Worm (Caenorhabditis elegans) whole organism, L3 larva: Measurements from ENCODE around the gene srx-16.

Source experiments
- R02D3.7 ChIP-seq: fragments of 150-350 bp; optimal IDR thresholded peaks from 2 replicates; lab custom pipeline; 2014; ENCODE audit warnings: missing biosample characterization, missing genetic modification characterization
- ZK546.5 ChIP-seq: sonication (generic microtip); optimal IDR thresholded peaks from 2 replicates; lab custom pipeline; 2017; ENCODE audit warnings: missing biosample characterization, missing genetic modification characterization
- aly-2 ChIP-seq: fragments of 150-350 bp; optimal IDR thresholded peaks from 2 replicates; lab custom pipeline; 2014; ENCODE audit warnings: missing biosample characterization, missing genetic modification characterization
- ama-1 ChIP-seq: fragments of 150-350 bp; optimal IDR thresholded peaks from 2 replicates; lab custom pipeline; 2018
- ceh-16 ChIP-seq: sonication (generic microtip); optimal IDR thresholded peaks from 2 replicates; lab custom pipeline; 2017; ENCODE audit warnings: missing biosample characterization, missing genetic modification characterization
- ceh-28 ChIP-seq: fragments of 150-350 bp; optimal IDR thresholded peaks from 2 replicates; lab custom pipeline; 2014; ENCODE audit warnings: missing biosample characterization, missing genetic modification reagents, missing genetic modification characterization
- ceh-82 ChIP-seq: fragments of 150-350 bp; optimal IDR thresholded peaks from 2 replicates; lab custom pipeline; 2014; ENCODE audit warnings: missing biosample characterization, missing genetic modification characterization
- ceh-9 ChIP-seq: sonication (generic microtip); optimal IDR thresholded peaks from 2 replicates; lab custom pipeline; 2018; ENCODE audit warnings: missing biosample characterization, missing genetic modification characterization
- daf-12 ChIP-seq: fragments of 150-350 bp; optimal IDR thresholded peaks from 2 replicates; lab custom pipeline; 2014; ENCODE audit warnings: missing biosample characterization, missing genetic modification reagents, missing genetic modification characterization
- egl-5 ChIP-seq: fragments of 150-350 bp; optimal IDR thresholded peaks from 2 replicates; lab custom pipeline; 2017; ENCODE audit warnings: missing biosample characterization, missing genetic modification reagents, missing genetic modification characterization, inconsistent platforms
- elt-1 ChIP-seq: fragments of 150-350 bp; optimal IDR thresholded peaks from 2 replicates; lab custom pipeline; 2014; ENCODE audit warnings: missing biosample characterization, missing genetic modification characterization
- elt-2 ChIP-seq: sonication (generic microtip); optimal IDR thresholded peaks from 2 replicates; lab custom pipeline; 2016; ENCODE audit warnings: missing genetic modification reagents, mild to moderate bottlenecking, missing genetic modification characterization, missing compliant biosample characterization
- elt-3 ChIP-seq, 3 experiments: fragments of 150-350 bp in 1 of 3; sonication (generic microtip) in 2 of 3; optimal IDR thresholded peaks; 2 replicates in 2 of 3; 4 replicates in 1 of 3; lab custom pipeline; 2014 to 2017; ENCODE audit warnings: missing biosample characterization in 3 of 3, missing genetic modification characterization in 3 of 3
- eor-1 ChIP-seq, 2 experiments: fragments of 150-350 bp; optimal IDR thresholded peaks; 2 replicates each; lab custom pipeline; 2014 to 2018; ENCODE audit warnings: missing biosample characterization in 2 of 2, missing genetic modification characterization in 2 of 2
- fkh-10 ChIP-seq: sonication (generic microtip); optimal IDR thresholded peaks from 2 replicates; lab custom pipeline; 2017; ENCODE audit warnings: missing biosample characterization, missing genetic modification reagents, missing genetic modification characterization
- fkh-2 ChIP-seq: fragments of 150-350 bp; optimal IDR thresholded peaks from 2 replicates; lab custom pipeline; 2014; ENCODE audit warnings: missing biosample characterization, missing genetic modification reagents, missing genetic modification characterization
- fos-1 ChIP-seq: fragments of 150-350 bp; optimal IDR thresholded peaks from 2 replicates; lab custom pipeline; 2014; ENCODE audit warnings: missing biosample characterization, missing genetic modification characterization
- hmg-11 ChIP-seq: sonication (generic microtip); optimal IDR thresholded peaks from 2 replicates; lab custom pipeline; 2016; ENCODE audit warnings: missing genetic modification characterization, missing compliant biosample characterization
- jun-1 ChIP-seq: fragments of 150-350 bp; optimal IDR thresholded peaks from 2 replicates; lab custom pipeline; 2014; ENCODE audit warnings: missing biosample characterization, missing genetic modification reagents, missing genetic modification characterization
- lin-15B ChIP-seq: fragments of 150-350 bp; optimal IDR thresholded peaks from 2 replicates; lab custom pipeline; 2014; ENCODE audit warnings: missing biosample characterization, missing genetic modification characterization
- lin-39 ChIP-seq: fragments of 150-350 bp; optimal IDR thresholded peaks from 2 replicates; lab custom pipeline; 2018; ENCODE audit warnings: missing biosample characterization, missing genetic modification reagents, missing genetic modification characterization
- lsy-12 ChIP-seq: sonication (generic microtip); optimal IDR thresholded peaks from 2 replicates; lab custom pipeline; 2016; ENCODE audit warnings: mild to moderate bottlenecking, missing genetic modification characterization, missing compliant biosample characterization
- mdl-1 ChIP-seq: fragments of 150-350 bp; optimal IDR thresholded peaks from 2 replicates; lab custom pipeline; 2014; ENCODE audit warnings: missing biosample characterization, missing genetic modification characterization
- mml-1 ChIP-seq: fragments of 150-350 bp; sonication (generic microtip); optimal IDR thresholded peaks from 3 replicates; lab custom pipeline; 2014; ENCODE audit warnings: missing biosample characterization, missing genetic modification characterization
- nhr-11 ChIP-seq: fragments of 150-350 bp; optimal IDR thresholded peaks from 2 replicates; lab custom pipeline; 2014; ENCODE audit warnings: missing biosample characterization, missing genetic modification characterization
- nhr-12 ChIP-seq: fragments of 150-350 bp; optimal IDR thresholded peaks from 2 replicates; lab custom pipeline; 2014; ENCODE audit warnings: missing biosample characterization, missing genetic modification characterization
- nhr-23 ChIP-seq: fragments of 150-350 bp; optimal IDR thresholded peaks from 2 replicates; lab custom pipeline; 2014; ENCODE audit warnings: missing biosample characterization, missing genetic modification reagents, missing genetic modification characterization
- nhr-25 ChIP-seq: sonication (generic microtip); optimal IDR thresholded peaks from 2 replicates; lab custom pipeline; 2017; ENCODE audit warnings: missing biosample characterization, missing genetic modification characterization
- nhr-43 ChIP-seq: sonication (generic microtip); optimal IDR thresholded peaks from 2 replicates; lab custom pipeline; 2016; ENCODE audit warnings: mild to moderate bottlenecking, missing genetic modification characterization, missing compliant biosample characterization; ENCODE audit not compliant: poor library complexity, severe bottlenecking
- nhr-76 ChIP-seq: fragments of 150-350 bp; sonication (generic microtip); optimal IDR thresholded peaks from 5 replicates; lab custom pipeline; 2014; ENCODE audit warnings: missing biosample characterization, missing genetic modification characterization
- nhr-77 ChIP-seq: fragments of 150-350 bp; optimal IDR thresholded peaks from 2 replicates; lab custom pipeline; 2014; ENCODE audit warnings: missing biosample characterization, missing genetic modification characterization
- pha-4 ChIP-seq: fragments of 150-350 bp; optimal IDR thresholded peaks from 2 replicates; lab custom pipeline; 2014; ENCODE audit warnings: missing biosample characterization, missing genetic modification reagents, missing genetic modification characterization
- pqm-1 ChIP-seq: fragments of 150-350 bp; optimal IDR thresholded peaks from 2 replicates; lab custom pipeline; 2017; ENCODE audit warnings: missing biosample characterization, missing genetic modification characterization, inconsistent platforms
- sea-2 ChIP-seq: fragments of 150-350 bp; sonication (generic microtip); optimal IDR thresholded peaks from 4 replicates; lab custom pipeline; 2014; ENCODE audit warnings: missing biosample characterization, missing genetic modification reagents, missing genetic modification characterization
- skn-1 ChIP-seq: fragments of 150-350 bp; optimal IDR thresholded peaks from 2 replicates; lab custom pipeline; 2014; ENCODE audit warnings: missing biosample characterization, missing genetic modification characterization
- snpc-4 ChIP-seq: fragments of 150-350 bp; optimal IDR thresholded peaks from 2 replicates; lab custom pipeline; 2014; ENCODE audit warnings: missing biosample characterization, missing genetic modification characterization
- unc-39 ChIP-seq: sonication (generic microtip); optimal IDR thresholded peaks from 4 replicates; lab custom pipeline; 2017; ENCODE audit warnings: missing biosample characterization, missing genetic modification characterization
- zag-1 ChIP-seq: fragments of 150-350 bp; optimal IDR thresholded peaks from 2 replicates; lab custom pipeline; 2014; ENCODE audit warnings: missing biosample characterization, missing genetic modification characterization
- ztf-11 ChIP-seq: fragments of 150-350 bp; optimal IDR thresholded peaks from 2 replicates; lab custom pipeline; 2014; ENCODE audit warnings: missing biosample characterization, missing genetic modification characterization
- ztf-4 ChIP-seq: fragments of 150-350 bp; optimal IDR thresholded peaks from 2 replicates; lab custom pipeline; 2014; ENCODE audit warnings: missing biosample characterization, missing genetic modification characterization

The srx-16 gene

DNA sequence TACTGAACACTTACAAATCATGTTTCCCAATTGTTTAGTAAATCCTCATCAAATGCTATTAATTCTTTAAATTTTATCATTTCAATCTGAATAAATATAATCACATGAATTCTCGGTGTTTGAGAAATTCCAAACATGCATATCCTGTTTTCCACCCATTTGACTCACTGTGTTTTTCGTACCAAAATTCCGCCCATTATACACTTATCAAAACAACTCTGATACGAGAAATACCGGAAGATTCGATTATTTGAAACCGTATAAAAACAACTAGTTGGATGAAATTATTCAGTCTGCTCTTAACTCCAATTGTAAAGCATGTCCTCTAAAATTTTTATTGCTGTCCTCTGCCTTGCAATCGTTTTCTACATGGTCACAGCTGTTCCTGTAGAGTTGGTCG, 27.9 kb upstream of the srx-16 start, which contains the start of gene Y57E12B.1:
Gene Y57E12B.1, plus strand, starts transcription at position 301 of the 400 bp plus-strand sequence.
- TF ChIP-seq aly-2 (no peak), ceh-28 (tag; lab: Kevin White, UChicago) (no peak), nhr-12 (no peak), fos-1 (tag; lab: Kevin White, UChicago) (no peak), ama-1 (lab: Kevin White, UChicago) (no peak), lin-39 (tag; lab: Kevin White, UChicago) (no peak), unc-39 (no peak), pqm-1 (tag; lab: Kevin White, UChicago) (no peak), elt-1 (tag; lab: Kevin White, UChicago) (no peak), nhr-76 (no peak), ceh-16 (no peak), ceh-9 (no peak), nhr-25 (tag; lab: Kevin White, UChicago) (no peak), fkh-2 (tag; lab: Kevin White, UChicago) (no peak), ceh-82 (no peak), eor-1 (tag; optimal IDR thresholded peaks at IDR 0.05; lab: Kevin White, UChicago) (no peak), elt-3 (tag; optimal IDR thresholded peaks at IDR 0.05; lab: Kevin White, UChicago) (no peak), nhr-11 (no peak), zag-1 (tag; lab: Kevin White, UChicago) (no peak)

DNA sequence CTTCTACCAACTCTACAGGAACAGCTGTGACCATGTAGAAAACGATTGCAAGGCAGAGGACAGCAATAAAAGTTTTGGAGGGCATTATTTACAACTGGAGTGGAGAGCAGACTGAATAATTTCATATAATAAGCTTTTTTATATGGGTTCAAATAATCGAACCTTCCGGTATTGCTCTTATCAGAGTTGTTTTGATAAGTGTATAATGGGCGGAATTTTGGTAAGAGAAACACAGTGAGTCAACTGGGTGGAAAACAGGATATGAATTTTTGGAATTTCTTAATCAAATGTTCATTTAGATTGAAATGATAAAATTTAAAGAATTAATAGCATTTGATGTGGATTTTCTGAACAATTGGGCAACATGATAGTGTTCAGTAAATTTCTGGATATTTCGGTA, 26.4 kb upstream of the srx-16 start, which contains the start of gene Y57E12B.11:
Gene Y57E12B.11, minus strand, starts transcription at position 101 of the 400 bp plus-strand sequence.
- TF ChIP-seq aly-2 (no peak), snpc-4 (no peak), fkh-2 (tag; lab: Kevin White, UChicago) (no peak), sea-2 (no peak), nhr-43 (tag; lab: Kevin White, UChicago) (no peak), ztf-11 (tag; lab: Kevin White, UChicago) (no peak), zag-1 (tag; lab: Kevin White, UChicago) (no peak), mml-1 (tag; lab: Kevin White, UChicago) (no peak), mdl-1 (no peak), hmg-11 (tag; lab: Kevin White, UChicago) (no peak), ceh-28 (tag; lab: Kevin White, UChicago) (no peak), R02D3.7 (tag; lab: Kevin White, UChicago) (no peak)

DNA sequence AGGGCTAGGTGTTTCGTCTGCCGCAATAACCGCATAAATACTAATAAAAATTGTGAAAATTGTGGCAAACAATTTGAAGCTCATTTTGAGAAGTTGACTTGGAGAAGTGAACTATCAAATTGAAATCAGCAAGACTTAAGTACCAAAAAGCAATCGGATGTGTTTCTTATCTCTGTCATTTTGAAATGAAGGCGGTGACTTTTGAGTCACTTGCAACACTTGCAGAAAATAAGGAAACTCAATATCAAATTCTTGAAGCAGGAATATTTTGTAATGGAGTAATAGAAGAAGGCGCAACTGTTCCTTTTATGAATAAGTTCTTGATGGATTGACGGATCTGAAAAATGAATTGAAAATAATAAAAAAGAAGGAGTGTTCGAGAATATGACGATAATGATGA, 24.8 kb upstream of the srx-16 start, which contains the start of gene T07H8.11:
Gene T07H8.11, minus strand, starts transcription at position 101 of the 400 bp plus-strand sequence.
- TF ChIP-seq fkh-10 (GFP tag; lab: Kevin White, UChicago), result no peak
- no peak for TF ChIP-seq nhr-77 (tag; lab: Kevin White, UChicago)
- TF ChIP-seq lsy-12 (tag; lab: Kevin White, UChicago), result no peak
- TF ChIP-seq mdl-1, result no peak
- TF ChIP-seq pha-4 (tag; lab: Kevin White, UChicago), result no peak
- TF ChIP-seq lin-39 (tag; lab: Kevin White, UChicago), result no peak
- TF ChIP-seq ama-1 (lab: Kevin White, UChicago), result no peak
- TF ChIP-seq jun-1, result no peak
- TF ChIP-seq ztf-4 (tag; lab: Kevin White, UChicago), result no peak
- no peak for TF ChIP-seq lin-15B
- TF ChIP-seq elt-2 (tag; lab: Kevin White, UChicago), result no peak
- no peak for TF ChIP-seq nhr-12
- no peak for TF ChIP-seq egl-5
- no peak for TF ChIP-seq daf-12 (tag; lab: Kevin White, UChicago)
- no peak for TF ChIP-seq nhr-43 (tag; lab: Kevin White, UChicago)
- no peak for TF ChIP-seq ZK546.5
- TF ChIP-seq nhr-23 (tag; lab: Kevin White, UChicago), result no peak
- no peak for TF ChIP-seq nhr-76
- no peak for TF ChIP-seq skn-1 (tag; lab: Kevin White, UChicago)
- no peak for TF ChIP-seq sea-2
- TF ChIP-seq, all 47 proteins: peak for 0

DNA sequence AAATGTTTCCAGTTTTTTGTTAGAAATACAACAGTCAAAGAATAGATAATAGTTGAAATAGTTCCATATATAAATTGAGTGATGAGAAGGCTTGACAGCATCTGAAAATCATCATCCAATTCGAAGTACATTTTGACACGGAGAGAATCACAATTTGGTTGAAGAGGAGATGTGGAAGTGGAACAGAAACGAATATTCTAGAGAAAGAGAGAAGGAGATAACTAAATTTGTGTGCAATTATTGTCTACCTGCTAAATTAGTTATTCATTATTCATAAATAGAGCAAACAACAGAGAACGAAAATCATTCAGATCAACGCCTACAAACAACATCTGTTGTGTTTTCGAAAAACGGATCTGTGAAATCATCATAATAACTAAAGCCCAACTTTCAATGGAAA, 22.4 kb upstream of the srx-16 start, which contains the start of gene srg-31:
Gene srg-31, minus strand, starts transcription at position 101 of the 400 bp plus-strand sequence.
- TF ChIP-seq elt-2 (tag; lab: Kevin White, UChicago) (no peak), nhr-77 (tag; lab: Kevin White, UChicago) (no peak)
